Worm (Caenorhabditis elegans): ENCODE measurements around the gene C45G9.5.
A peak's percentile ranks its signal among the peaks of the same experiment; 100 is the strongest.

The C45G9.5 gene

DNA sequence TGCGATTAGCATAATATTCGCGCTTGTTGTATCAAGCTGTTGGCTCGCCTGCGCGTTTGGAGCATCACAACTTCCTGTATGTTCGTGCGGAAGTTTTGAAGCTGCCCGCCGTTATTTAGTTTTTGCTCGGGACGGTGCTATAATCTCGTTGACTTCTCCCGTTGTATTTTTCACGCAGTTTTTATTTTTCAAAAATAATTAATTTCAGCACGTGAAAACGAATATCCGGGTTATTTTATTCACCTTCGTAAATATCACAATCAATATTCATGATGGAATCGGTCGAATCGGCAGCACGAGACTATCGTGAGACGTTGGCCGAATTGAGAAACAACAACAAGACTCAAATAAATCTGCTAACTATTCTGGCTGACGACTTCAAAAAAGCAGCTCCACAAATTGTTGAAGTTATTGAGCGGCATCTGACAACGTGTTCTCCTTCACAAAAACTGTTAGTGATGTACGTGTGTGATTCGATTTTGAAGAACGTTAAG is 22.7 kb upstream of the C45G9.5 start (continued):
- TF ChIP-seq attf-3 (GFP tag; conservative IDR thresholded peaks at IDR 0.05): peak; percentile 16; the same call in 1 of the 2 replicates
- peak; percentile 60; the same call in 1 of the 2 replicates for TF ChIP-seq K11D2.4 (GFP tag; IDR thresholded peaks at IDR 0.05)
- TF ChIP-seq ztf-6 (GFP tag; IDR thresholded peaks at IDR 0.05): no peak
- TF ChIP-seq F33H1.4 (GFP tag; IDR thresholded peaks at IDR 0.05): peak; percentile 36; the same call in 1 of the 2 replicates

DNA sequence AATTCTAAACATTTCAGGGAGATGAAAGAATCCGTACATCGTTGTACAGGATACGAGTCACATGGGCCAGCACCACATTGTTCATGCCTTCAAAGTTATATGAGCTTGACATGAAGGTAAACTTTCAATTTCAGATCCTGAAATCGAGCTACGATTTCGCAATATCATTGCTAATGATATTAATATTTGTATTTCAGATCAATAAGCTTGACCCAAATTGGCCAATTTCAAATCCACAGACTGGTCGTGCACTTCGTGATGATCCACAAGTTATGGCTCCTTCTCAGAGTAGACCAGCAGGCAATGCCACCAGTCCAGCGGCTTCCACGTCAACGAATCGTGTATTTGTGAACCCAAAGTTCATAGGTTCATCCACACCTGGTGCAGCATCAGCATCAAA is 21.6 kb upstream of the C45G9.5 start:
- TF ChIP-seq hrde-1 (tag; optimal IDR thresholded peaks at IDR 0.05; ENCODE audit: borderline replicate concordance) (no peak), tbp1 (GFP tag; optimal IDR thresholded peaks at IDR 0.05) (no peak), cebp-1 (GFP tag; IDR thresholded peaks at IDR 0.05) (no peak), cebp-1 (tag; optimal IDR thresholded peaks at IDR 0.05) (peak; percentile 64)

DNA sequence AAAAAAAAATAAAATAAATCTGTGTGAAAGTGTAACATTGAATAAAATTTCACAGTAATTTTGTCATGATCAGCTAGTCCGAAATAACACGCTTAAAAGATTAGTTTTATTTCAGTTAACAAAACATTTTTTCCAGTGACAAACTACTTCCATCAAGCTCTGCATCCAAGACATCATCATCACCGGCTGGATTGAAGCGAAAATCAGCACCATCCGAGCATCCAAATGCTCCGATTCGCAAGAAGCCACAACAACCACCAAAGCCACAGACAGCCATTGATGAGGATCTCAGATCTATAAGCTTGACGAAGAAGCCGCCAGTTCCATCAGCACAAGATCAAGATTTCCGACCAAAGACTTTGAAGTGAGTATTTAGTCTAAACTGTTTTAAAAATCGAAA is 20.7 kb upstream of the C45G9.5 start:
- TF ChIP-seq ztf-25 (GFP tag; IDR thresholded peaks at IDR 0.05): no peak
- TF ChIP-seq nhr-179 (tag; optimal IDR thresholded peaks at IDR 0.05): no peak
- peak; percentile 22 for TF ChIP-seq atf-7 (tag; optimal IDR thresholded peaks at IDR 0.05)
- no peak for TF ChIP-seq aptf-2 (GFP tag; conservative IDR thresholded peaks at IDR 0.05)
- 0 out of 2 replicates have a peak, but pooled peaks have one; percentile 14 for TF ChIP-seq hmg-20 (GFP tag; IDR thresholded peaks at IDR 0.05)
- TF ChIP-seq Y79H2A.3 (GFP tag; conservative IDR thresholded peaks at IDR 0.05): no peak
- no peak for TF ChIP-seq madf-10 (tag; optimal IDR thresholded peaks at IDR 0.05)
- TF ChIP-seq bed-1 (GFP tag; IDR thresholded peaks at IDR 0.05): no peak
- no peak for TF ChIP-seq ceh-79 (tag; optimal IDR thresholded peaks at IDR 0.05)
- no peak for TF ChIP-seq akir-1 (GFP tag; optimal IDR thresholded peaks at IDR 0.05)
- 0 out of 2 replicates have a peak, but pooled peaks have one; percentile 3 for TF ChIP-seq hmg-1.2 (GFP tag; IDR thresholded peaks at IDR 0.05)

DNA sequence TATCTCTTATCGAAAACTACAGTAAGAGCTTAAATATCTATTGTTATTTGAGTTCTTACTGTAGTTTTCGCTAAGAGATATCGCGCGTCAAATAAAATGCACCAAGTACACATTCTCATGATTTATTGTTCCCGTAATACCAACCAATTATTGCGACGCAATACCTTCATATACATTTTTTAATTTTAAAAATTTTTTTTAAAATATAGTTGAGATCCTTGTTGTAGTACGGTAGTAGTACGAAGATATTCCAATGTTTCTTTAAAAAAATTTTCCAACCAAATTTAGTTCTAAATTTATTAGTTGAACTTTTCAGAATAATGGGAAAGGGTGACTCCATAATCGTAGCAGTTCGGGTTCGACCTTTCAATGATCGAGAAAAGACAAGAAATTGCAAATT is 17.3 kb upstream of the C45G9.5 start, which contains the start of gene klp-6:
klp-6 (plus strand) TSS at position 301 of the 400 bp plus-strand sequence.
- no peak for TF ChIP-seq snpc-3.4 (tag; optimal IDR thresholded peaks at IDR 0.05)
- TF ChIP-seq sea-2 (GFP tag; IDR thresholded peaks at IDR 0.05): no peak
- TF ChIP-seq dpl-1 (GFP tag; optimal IDR thresholded peaks at IDR 0.05): no peak
- TF ChIP-seq nhr-179 (tag; optimal IDR thresholded peaks at IDR 0.05): no peak
- no peak for TF ChIP-seq ceh-40 (GFP tag; IDR thresholded peaks at IDR 0.05)
- no peak for TF ChIP-seq rcor-1 (GFP tag; IDR thresholded peaks at IDR 0.05)
- no peak for TF ChIP-seq efl-1 (GFP tag; optimal IDR thresholded peaks at IDR 0.05)
- TF ChIP-seq Y67H2A.10 (GFP tag; conservative IDR thresholded peaks at IDR 0.05): no peak
- TF ChIP-seq cebp-2 (GFP tag; IDR thresholded peaks at IDR 0.05): no peak
- TF ChIP-seq unc-130 (GFP tag; optimal IDR thresholded peaks at IDR 0.05): no peak

DNA sequence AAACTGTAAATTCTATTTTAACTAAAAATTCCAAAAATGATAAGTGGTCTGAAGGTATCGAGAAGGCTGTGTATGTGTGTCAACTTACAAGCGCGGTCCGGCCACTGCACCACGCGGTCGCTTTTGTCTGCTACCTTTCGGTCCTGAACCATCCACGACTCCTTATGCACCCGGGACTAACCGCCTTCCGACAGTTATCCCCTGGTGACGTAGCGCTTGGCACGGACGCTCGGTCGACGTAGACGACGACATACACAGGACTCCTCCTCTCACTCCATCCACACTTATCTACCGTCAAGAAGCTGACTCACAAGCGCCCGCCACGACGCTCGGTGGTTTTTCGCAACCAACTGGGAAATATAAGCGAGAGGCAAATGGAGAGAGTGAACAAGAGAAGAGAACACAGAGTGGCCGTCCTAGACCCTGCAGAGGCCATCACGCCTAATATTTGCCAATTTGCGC is 16.5 kb upstream of the C45G9.5 start:
- TF ChIP-seq aptf-2 (GFP tag; conservative IDR thresholded peaks at IDR 0.05) (peak; percentile 55; the same call in 1 of the 2 replicates), ceh-27 (GFP tag; optimal IDR thresholded peaks at IDR 0.05) (peak; percentile 70), attf-3 (GFP tag; conservative IDR thresholded peaks at IDR 0.05) (peak; percentile 57), madf-8 (GFP tag; conservative IDR thresholded peaks at IDR 0.05) (0 out of 2 replicates have a peak, but pooled peaks have one; percentile 27), K11D2.4 (GFP tag; IDR thresholded peaks at IDR 0.05) (peak; percentile 87), ztf-3 (GFP tag; optimal IDR thresholded peaks at IDR 0.05) (peak; percentile 53), egrh-3 (GFP tag; IDR thresholded peaks at IDR 0.05) (peak; percentile 84), cebp-2 (GFP tag; IDR thresholded peaks at IDR 0.05) (peak; percentile 34; the same call in 1 of the 2 replicates), hmg-1.2 (GFP tag; IDR thresholded peaks at IDR 0.05) (peak; percentile 80), nhr-120 (GFP tag; IDR thresholded peaks at IDR 0.05) (0 out of 2 replicates have a peak, but pooled peaks have one; percentile 19), egl-18 (GFP tag; IDR thresholded peaks at IDR 0.05) (0 out of 2 replicates have a peak, but pooled peaks have one; percentile 58), K12H6.12 (tag; optimal IDR thresholded peaks at IDR 0.05) (peak; percentile 93), ceh-40 (GFP tag; IDR thresholded peaks at IDR 0.05) (0 out of 2 replicates have a peak, but pooled peaks have one; percentile 49), mcd-1 (GFP tag; IDR thresholded peaks at IDR 0.05) (peak; percentile 84), lsl-1 (GFP tag; optimal IDR thresholded peaks at IDR 0.05) (peak; percentile 55), F49E8.2 (tag; optimal IDR thresholded peaks at IDR 0.05; ENCODE audit: insufficient read depth) (peak; percentile 9), tlf-1 (GFP tag; optimal IDR thresholded peaks at IDR 0.05) (peak; percentile 60), let-607 (tag; optimal IDR thresholded peaks at IDR 0.05) (peak in 1 of 2 experiments; percentile 59), dpff-1 (tag; optimal IDR thresholded peaks at IDR 0.05) (peak; percentile 2)
